Worm (Caenorhabditis elegans): ENCODE measurements around the gene K10C2.8.

DNA sequence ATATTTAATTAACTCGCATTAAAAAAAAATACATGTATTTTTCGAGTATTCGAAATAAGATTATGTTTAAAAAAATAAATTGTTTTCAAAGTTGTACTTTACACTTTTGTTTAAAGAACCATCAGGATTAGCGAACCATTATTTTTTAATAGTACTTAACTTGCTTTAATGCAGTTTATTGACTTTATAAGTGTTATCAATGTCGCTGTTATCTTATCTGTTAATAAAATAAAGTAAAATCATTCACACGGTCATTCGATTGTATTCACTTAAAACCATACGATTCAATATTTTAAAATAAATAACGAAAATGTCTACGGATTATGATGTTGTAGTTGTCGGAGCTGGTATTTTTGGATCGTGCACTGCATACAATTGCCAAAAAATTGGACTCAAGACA is 39.1 kb upstream of the K10C2.8 start, which contains the start of gene C15B12.1:
- TF ChIP-seq ama-1 (optimal IDR thresholded peaks at IDR 0.05) (no peak), elt-3 (tag; optimal IDR thresholded peaks at IDR 0.05) (no peak), ceh-82 (tag; optimal IDR thresholded peaks at IDR 0.05) (no peak), unc-62 (GFP tag; optimal IDR thresholded peaks at IDR 0.05) (no peak), nhr-77 (tag; optimal IDR thresholded peaks at IDR 0.05) (no peak), nhr-6 (tag; optimal IDR thresholded peaks at IDR 0.05) (no peak), alr-1 (tag; optimal IDR thresholded peaks at IDR 0.05) (no peak), nhr-23 (tag; optimal IDR thresholded peaks at IDR 0.05) (no peak), nhr-237 (tag; optimal IDR thresholded peaks at IDR 0.05) (no peak), ztf-4 (tag; optimal IDR thresholded peaks at IDR 0.05) (no peak)
